Worm (Caenorhabditis elegans): Measurements from ENCODE around the gene C18A11.4.
A peak's percentile ranks its signal among the peaks of the same experiment; 100 is the strongest.

C18A11.4 gene

DNA sequence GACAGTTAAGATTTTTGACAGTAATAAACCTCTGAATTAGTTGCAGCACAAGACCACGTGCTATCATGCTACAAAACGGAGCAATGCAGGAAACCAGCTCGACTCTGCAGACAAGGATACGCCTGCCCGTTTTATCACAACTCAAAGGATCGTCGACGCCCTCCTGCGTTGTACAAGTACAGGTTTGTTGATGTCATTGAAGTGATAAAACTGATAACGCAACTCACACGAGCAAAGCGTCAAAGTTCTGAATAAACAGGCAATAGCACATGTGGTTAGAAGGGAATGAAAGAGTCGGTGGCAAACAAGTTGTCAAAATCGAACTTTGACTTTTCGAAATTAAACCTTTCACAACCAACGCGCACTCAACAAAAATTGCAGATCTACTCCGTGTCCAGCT is 22.6 kb upstream of the C18A11.4 start:
- TF ChIP-seq unc-86 (tag; optimal IDR thresholded peaks at IDR 0.05), result no peak
- TF ChIP-seq pag-3 (tag; optimal IDR thresholded peaks at IDR 0.05; ENCODE audit: borderline replicate concordance), result no peak
- no peak for TF ChIP-seq unc-3 (GFP tag; conservative IDR thresholded peaks at IDR 0.05)
- TF ChIP-seq unc-3 (tag; optimal IDR thresholded peaks at IDR 0.05), result no peak
- TF ChIP-seq ceh-24 (tag; optimal IDR thresholded peaks at IDR 0.05), result no peak
- TF ChIP-seq ahr-1 (tag; optimal IDR thresholded peaks at IDR 0.05), result no peak
- no peak for TF ChIP-seq fkh-10 (GFP tag; optimal IDR thresholded peaks at IDR 0.05)
- TF ChIP-seq pros-1 (tag; optimal IDR thresholded peaks at IDR 0.05), result no peak
- TF ChIP-seq ceh-9 (tag; optimal IDR thresholded peaks at IDR 0.05), result no peak
- no peak for TF ChIP-seq rnt-1 (tag; optimal IDR thresholded peaks at IDR 0.05)
- TF ChIP-seq dve-1 (tag; optimal IDR thresholded peaks at IDR 0.05), result no peak
- no peak for TF ChIP-seq madf-2 (tag; optimal IDR thresholded peaks at IDR 0.05)
- TF ChIP-seq ref-2 (tag; optimal IDR thresholded peaks at IDR 0.05), result no peak
- no peak for TF ChIP-seq pha-4 (tag; optimal IDR thresholded peaks at IDR 0.05)
- no peak for TF ChIP-seq ceh-2 (tag; optimal IDR thresholded peaks at IDR 0.05)
- TF ChIP-seq ceh-31 (tag; optimal IDR thresholded peaks at IDR 0.05), result no peak

DNA sequence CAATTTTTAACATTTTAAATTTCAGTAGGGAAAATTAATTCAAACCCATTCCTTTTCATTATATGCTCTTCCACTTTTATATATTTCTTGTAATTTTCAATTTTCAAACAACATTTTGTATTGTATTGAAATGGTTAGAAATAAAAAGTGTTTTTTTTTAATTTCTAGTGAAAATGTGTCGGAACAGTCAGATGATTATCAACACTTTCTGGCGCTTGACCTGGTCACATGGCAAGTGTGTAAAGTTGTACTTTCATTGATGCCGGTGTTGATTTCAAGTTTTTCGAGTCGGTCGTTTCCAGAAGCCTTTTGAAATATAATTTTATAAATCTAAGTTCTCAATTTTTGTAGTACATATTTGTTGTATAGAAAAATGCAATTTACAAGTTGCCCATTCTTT is 18.6 kb upstream of the C18A11.4 start:
- TF ChIP-seq ets-4 (tag; optimal IDR thresholded peaks at IDR 0.05), result no peak
- no peak for TF ChIP-seq ref-2 (tag; optimal IDR thresholded peaks at IDR 0.05)
- TF ChIP-seq ceh-18 (tag; optimal IDR thresholded peaks at IDR 0.05), result no peak
- TF ChIP-seq unc-86 (tag; optimal IDR thresholded peaks at IDR 0.05), result no peak
- no peak for TF ChIP-seq ceh-30 (tag; optimal IDR thresholded peaks at IDR 0.05)
- TF ChIP-seq tbx-2 (tag; optimal IDR thresholded peaks at IDR 0.05), result no peak
- no peak for TF ChIP-seq ztf-16 (tag; optimal IDR thresholded peaks at IDR 0.05)

DNA sequence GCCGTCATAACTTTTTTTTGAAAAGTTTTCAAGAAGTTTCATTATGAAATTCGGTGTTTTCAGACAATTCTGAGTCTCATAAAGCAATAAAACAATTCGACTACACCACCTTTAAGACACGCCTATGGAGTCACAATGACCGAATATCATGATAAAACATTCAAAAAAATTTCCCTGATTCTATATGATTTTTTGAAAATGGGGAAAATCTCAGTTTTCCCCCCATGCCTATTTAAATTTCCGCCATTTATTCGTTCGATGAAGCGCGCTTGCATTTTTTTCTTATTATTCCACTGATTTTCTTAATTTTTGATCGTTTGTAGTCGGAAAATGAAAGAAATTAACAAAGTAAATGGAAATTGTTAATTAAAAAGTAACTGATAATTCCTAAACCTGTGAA is 17.8 kb upstream of the C18A11.4 start:
- TF ChIP-seq pqm-1 (tag; optimal IDR thresholded peaks at IDR 0.05), result no peak
- no peak for TF ChIP-seq nhr-11 (tag; optimal IDR thresholded peaks at IDR 0.05)
- no peak for TF ChIP-seq zip-5 (tag; optimal IDR thresholded peaks at IDR 0.05)
- TF ChIP-seq eyg-1 (tag; optimal IDR thresholded peaks at IDR 0.05), result no peak
- TF ChIP-seq ceh-30 (tag; optimal IDR thresholded peaks at IDR 0.05), result no peak
- TF ChIP-seq ahr-1 (tag; optimal IDR thresholded peaks at IDR 0.05), result no peak
- TF ChIP-seq ceh-2 (tag; optimal IDR thresholded peaks at IDR 0.05), result no peak
- TF ChIP-seq hlh-6 (tag; optimal IDR thresholded peaks at IDR 0.05), result no peak
- no peak for TF ChIP-seq dve-1 (tag; optimal IDR thresholded peaks at IDR 0.05)
- TF ChIP-seq ceh-45 (GFP tag; IDR thresholded peaks at IDR 0.05), result no peak

DNA sequence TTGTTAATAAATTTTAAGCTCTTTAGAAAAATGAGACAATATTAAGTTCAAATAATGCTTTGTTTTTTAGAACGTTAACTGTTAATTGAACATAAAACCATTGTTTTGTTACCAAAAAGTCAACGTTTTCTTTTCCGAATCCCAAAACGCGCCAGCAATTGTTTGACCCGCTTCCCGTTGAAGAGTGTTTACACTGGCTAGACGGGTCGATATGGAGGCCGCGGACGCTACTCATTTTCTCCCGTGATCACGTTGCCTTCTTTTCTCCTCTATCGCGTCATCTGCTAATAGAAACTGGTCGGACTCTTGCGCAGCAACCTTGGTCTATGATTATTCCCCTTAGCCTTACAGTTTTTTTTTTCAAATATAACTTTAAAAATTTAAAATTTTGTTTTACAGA is 16.2 kb upstream of the C18A11.4 start, which contains the start of gene C34D10.1:
TSS of gene C34D10.1 (plus strand) at position 400 of the 400 bp plus-strand sequence.
- TF ChIP-seq Y22D7AL.16 (tag; optimal IDR thresholded peaks at IDR 0.05) (no peak), hlh-30 (tag; optimal IDR thresholded peaks at IDR 0.05; ENCODE audit: insufficient read depth) (peak; percentile 63), ceh-18 (tag; optimal IDR thresholded peaks at IDR 0.05) (peak; percentile 35), F13H6.1 (tag; optimal IDR thresholded peaks at IDR 0.05) (peak; percentile 26), ceh-31 (tag; optimal IDR thresholded peaks at IDR 0.05) (peak; percentile 46), hlh-8 (tag; optimal IDR thresholded peaks at IDR 0.05) (no peak), eyg-1 (tag; optimal IDR thresholded peaks at IDR 0.05) (no peak), ceh-34 (tag; optimal IDR thresholded peaks at IDR 0.05) (peak; percentile 31), tbx-2 (tag; optimal IDR thresholded peaks at IDR 0.05) (peak; percentile 16), ceh-48 (tag; optimal IDR thresholded peaks at IDR 0.05) (peak; percentile 35), fkh-6 (tag; optimal IDR thresholded peaks at IDR 0.05) (no peak), C08G9.2 (tag; optimal IDR thresholded peaks at IDR 0.05) (no peak), nfya-1 (tag; optimal IDR thresholded peaks at IDR 0.05) (peak; percentile 42), sdc-2 (tag; optimal IDR thresholded peaks at IDR 0.05) (peak; percentile 66), lim-6 (tag; optimal IDR thresholded peaks at IDR 0.05) (no peak), pqm-1 (tag; optimal IDR thresholded peaks at IDR 0.05) (no peak), ceh-45 (GFP tag; IDR thresholded peaks at IDR 0.05) (no peak), fax-1 (tag; optimal IDR thresholded peaks at IDR 0.05) (no peak), hlh-13 (GFP tag; optimal IDR thresholded peaks at IDR 0.05) (no peak), ceh-30 (tag; optimal IDR thresholded peaks at IDR 0.05) (no peak), dve-1 (tag; optimal IDR thresholded peaks at IDR 0.05) (no peak), unc-42 (tag; optimal IDR thresholded peaks at IDR 0.05) (no peak), ref-2 (tag; optimal IDR thresholded peaks at IDR 0.05) (peak; percentile 43)
